Fruit fly (Drosophila melanogaster): ENCODE results near the gene CG12746.

CG12746 gene

DNA sequence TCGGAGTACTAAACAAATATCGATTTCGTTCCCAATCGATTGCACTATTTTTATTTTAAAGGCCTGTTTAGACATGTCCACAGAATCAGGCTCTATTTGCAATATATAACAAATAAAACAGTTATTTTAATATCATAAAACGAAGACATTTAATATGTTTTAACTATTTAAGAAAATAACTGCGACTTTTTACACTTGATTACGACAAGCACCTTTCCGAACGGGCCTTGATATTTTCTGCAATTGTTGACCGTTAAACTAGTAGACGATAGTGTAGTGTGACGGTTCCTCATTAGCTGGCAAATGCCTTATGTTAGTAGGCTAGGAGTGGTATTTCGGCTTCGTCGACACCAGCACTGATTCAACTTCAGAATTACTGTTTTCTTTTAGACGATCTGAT lies 3.9 kb downstream of the CG12746 start, which contains the start of the genes CG2931 and Rheb (continued):
- peak; percentile 64 for TF ChIP-seq tna (GFP tag; IDR thresholded peaks at IDR 0.05; ENCODE audit: partially characterized antibody)
- no peak for TF ChIP-seq CG6813 (GFP tag; optimal IDR thresholded peaks at IDR 0.05)
- TF ChIP-seq CG11695 (GFP tag; IDR thresholded peaks at IDR 0.05): 0 out of 3 replicates have a peak, but pooled peaks have one; percentile 21
- no peak for TF ChIP-seq Hr78 (GFP tag; optimal IDR thresholded peaks at IDR 0.05)
- peak; percentile 39; the same call in 1 of the 2 replicates for TF ChIP-seq stc (GFP tag; IDR thresholded peaks at IDR 0.05)
- TF ChIP-seq slp2 (GFP tag; optimal IDR thresholded peaks at IDR 0.05): peak; percentile 14
- no peak for TF ChIP-seq MTF-1 (GFP tag; optimal IDR thresholded peaks at IDR 0.05; ENCODE audit: borderline replicate concordance)
- TF ChIP-seq CG2712 (tag; optimal IDR thresholded peaks at IDR 0.05): peak; percentile 78
- TF ChIP-seq CG17802 (tag; optimal IDR thresholded peaks at IDR 0.05): peak; percentile 100
- TF ChIP-seq HLH3B (GFP tag; IDR thresholded peaks at IDR 0.05): 0 out of 2 replicates have a peak, but pooled peaks have one; percentile 35
- no peak for TF ChIP-seq CG7745 (tag; optimal IDR thresholded peaks at IDR 0.05)
- peak; percentile 28 for TF ChIP-seq Bdp1 (GFP tag; optimal IDR thresholded peaks at IDR 0.05)
- peak; percentile 51 for TF ChIP-seq CG10209 (GFP tag; optimal IDR thresholded peaks at IDR 0.05)
- TF ChIP-seq ac (GFP tag; optimal IDR thresholded peaks at IDR 0.05): no peak
- peak; percentile 69 for TF ChIP-seq sisA (GFP tag; IDR thresholded peaks at IDR 0.05)
- TF ChIP-seq CG8290 (GFP tag; optimal IDR thresholded peaks at IDR 0.05): peak; percentile 64
- TF ChIP-seq CG8290 (tag; optimal IDR thresholded peaks at IDR 0.05): no peak
- 0 out of 2 replicates have a peak, but pooled peaks have one; percentile 12 for TF ChIP-seq chm (GFP tag; IDR thresholded peaks at IDR 0.05)
- peak; percentile 85 for TF ChIP-seq CG13287 (GFP tag; IDR thresholded peaks at IDR 0.05; ENCODE audit: partially characterized antibody)
- no peak for TF ChIP-seq D (optimal IDR thresholded peaks at IDR 0.05)
- no peak for TF ChIP-seq D (GFP tag; optimal IDR thresholded peaks at IDR 0.05)
- peak; percentile 76 for TF ChIP-seq Lhr (GFP tag; optimal IDR thresholded peaks at IDR 0.05)
- no peak for TF ChIP-seq scrt (GFP tag; optimal IDR thresholded peaks at IDR 0.05)
- TF ChIP-seq Gug (GFP tag; IDR thresholded peaks at IDR 0.05): no peak; the same call in 3 of the 4 replicates
- no peak for TF ChIP-seq CG14965 (GFP tag; optimal IDR thresholded peaks at IDR 0.05; ENCODE audit: borderline replicate concordance)
- peak; percentile 50 for TF ChIP-seq CG18011 (GFP tag; optimal IDR thresholded peaks at IDR 0.05)
- peak; percentile 67 for TF ChIP-seq Chrac-16 (GFP tag; optimal IDR thresholded peaks at IDR 0.05)
- peak; percentile 62 for TF ChIP-seq CG3281 (GFP tag; optimal IDR thresholded peaks at IDR 0.05)
- no peak for TF ChIP-seq CG4707 (GFP tag; optimal IDR thresholded peaks at IDR 0.05)
- peak; percentile 63 for TF ChIP-seq CG1647 (GFP tag; optimal IDR thresholded peaks at IDR 0.05)
- TF ChIP-seq inv (GFP tag; IDR thresholded peaks at IDR 0.05; ENCODE audit: partially characterized antibody): peak; percentile 68
- TF ChIP-seq fu2 (GFP tag; optimal IDR thresholded peaks at IDR 0.05): peak; percentile 26
- TF ChIP-seq CG12659 (GFP tag; optimal IDR thresholded peaks at IDR 0.05): peak; percentile 88
- no peak for TF ChIP-seq Atf3 (GFP tag; optimal IDR thresholded peaks at IDR 0.05)
- TF ChIP-seq hbn (GFP tag; IDR thresholded peaks at IDR 0.05; ENCODE audit: partially characterized antibody): peak; percentile 73
- TF ChIP-seq slbo (GFP tag; IDR thresholded peaks at IDR 0.05): peak; percentile 81
- TF ChIP-seq tin (GFP tag; optimal IDR thresholded peaks at IDR 0.05): peak; percentile 67
- TF ChIP-seq CG34376 (GFP tag; optimal IDR thresholded peaks at IDR 0.05): no peak
- TF ChIP-seq CG17328 (GFP tag; IDR thresholded peaks at IDR 0.05): peak; percentile 49
- TF ChIP-seq toy (GFP tag; IDR thresholded peaks at IDR 0.05): no peak
- 0 out of 2 replicates have a peak, but pooled peaks have one; percentile 18 for TF ChIP-seq CG32767 (GFP tag; IDR thresholded peaks at IDR 0.05)
- TF ChIP-seq CTCF (GFP tag; optimal IDR thresholded peaks at IDR 0.05): peak; percentile 27
- TF ChIP-seq Dbx (GFP tag; IDR thresholded peaks at IDR 0.05): peak; percentile 73; the same call in 2 of the 3 replicates
- TF ChIP-seq Rx (GFP tag; IDR thresholded peaks at IDR 0.05): peak; percentile 41
- peak in 1 of 3 experiments; percentile 49 for TF ChIP-seq lola (GFP tag; optimal IDR thresholded peaks at IDR 0.05)
- TF ChIP-seq HHEX (GFP tag; optimal IDR thresholded peaks at IDR 0.05): peak; percentile 27
- TF ChIP-seq Pdp1 (GFP tag; optimal IDR thresholded peaks at IDR 0.05): peak; percentile 44 to 67
- TF ChIP-seq CG13894 (tag; optimal IDR thresholded peaks at IDR 0.05): peak; percentile 63
- peak; percentile 87 for TF ChIP-seq lilli (GFP tag; optimal IDR thresholded peaks at IDR 0.05)
- TF ChIP-seq CG2678 (tag; optimal IDR thresholded peaks at IDR 0.05): peak; percentile 65

Measured in whole organism, embryonic.